Worm (Caenorhabditis elegans): Measurements from ENCODE around the gene tsp-9.

Gene tsp-9

DNA sequence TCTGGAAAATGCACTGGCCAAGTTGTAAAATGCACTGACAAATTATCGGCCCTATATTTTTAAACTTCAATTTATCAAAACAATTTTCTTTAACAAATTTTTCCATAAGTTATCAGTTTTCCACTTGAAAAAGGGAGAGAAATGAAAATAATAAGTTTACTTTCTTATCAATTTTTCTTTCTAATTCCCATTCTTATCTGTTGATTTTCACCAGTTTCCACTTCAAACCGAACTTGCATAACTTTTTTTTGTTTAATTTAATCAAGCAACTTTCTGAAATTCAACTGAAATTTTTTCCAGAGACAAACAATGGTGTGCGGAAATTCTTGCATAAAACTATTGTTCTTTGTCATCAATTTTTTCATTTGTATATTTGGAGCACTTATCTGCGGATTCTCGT lies at the start of gene tsp-9:
Gene tsp-9 (plus strand): TSS at position 301 of the 400 bp plus-strand sequence.
- TF ChIP-seq ceh-83 (GFP tag; optimal IDR thresholded peaks at IDR 0.05), result no peak
- no peak for TF ChIP-seq ham-2 (GFP tag; optimal IDR thresholded peaks at IDR 0.05)
- no peak for TF ChIP-seq lin-32 (GFP tag; optimal IDR thresholded peaks at IDR 0.05)
- TF ChIP-seq ceh-39 (tag; optimal IDR thresholded peaks at IDR 0.05), result no peak
- TF ChIP-seq nhr-28 (tag; optimal IDR thresholded peaks at IDR 0.05), result no peak
- TF ChIP-seq pha-4 (tag; optimal IDR thresholded peaks at IDR 0.05), result no peak
- TF ChIP-seq nhr-237 (tag; optimal IDR thresholded peaks at IDR 0.05), result no peak
- TF ChIP-seq nhr-2 (tag; optimal IDR thresholded peaks at IDR 0.05), result no peak
- TF ChIP-seq mab-5 (tag; optimal IDR thresholded peaks at IDR 0.05), result no peak
- no peak for TF ChIP-seq mep-1 (tag; optimal IDR thresholded peaks at IDR 0.05)
- no peak for TF ChIP-seq drap-1 (GFP tag; optimal IDR thresholded peaks at IDR 0.05)

DNA sequence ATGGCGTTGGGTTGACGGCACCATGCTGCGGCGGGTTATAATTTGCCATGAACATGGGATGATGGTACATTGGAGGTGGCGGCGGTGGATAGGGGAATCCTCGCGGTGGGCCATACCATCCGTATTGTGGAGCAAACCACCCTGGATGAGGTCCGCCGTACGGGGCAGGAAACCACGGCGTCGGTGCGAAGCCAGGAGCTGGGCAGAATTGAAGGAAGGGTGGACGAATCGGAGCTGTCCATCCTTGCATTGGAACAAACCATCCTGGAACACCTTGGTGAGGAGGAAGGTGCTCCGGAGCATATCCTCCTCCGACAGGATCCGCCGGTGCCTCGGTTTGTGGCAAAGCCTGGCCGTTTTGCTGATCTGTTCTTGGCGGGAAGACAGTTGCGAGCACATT lies 43.2 kb upstream of the tsp-9 start:
- TF ChIP-seq zip-8 (tag; optimal IDR thresholded peaks at IDR 0.05), result no peak
- TF ChIP-seq drap-1 (GFP tag; optimal IDR thresholded peaks at IDR 0.05), result no peak
- TF ChIP-seq ceh-83 (GFP tag; optimal IDR thresholded peaks at IDR 0.05), result no peak
- TF ChIP-seq nhr-2 (tag; optimal IDR thresholded peaks at IDR 0.05), result no peak
- TF ChIP-seq snpc-4 (tag; optimal IDR thresholded peaks at IDR 0.05), result no peak
- no peak for TF ChIP-seq mep-1 (tag; optimal IDR thresholded peaks at IDR 0.05)
- TF ChIP-seq lin-32 (GFP tag; optimal IDR thresholded peaks at IDR 0.05), result no peak

ce11 chrX:1206029-1206428 lies 39.8 kb upstream of the tsp-9 start, which contains the start of gene T13G4.7:
T13G4.7 (minus strand) TSS chrX:1206129.
- TF ChIP-seq ceh-83 (GFP tag; optimal IDR thresholded peaks at IDR 0.05), result no peak
- no peak for TF ChIP-seq elt-3 (tag; optimal IDR thresholded peaks at IDR 0.05)
- no peak for TF ChIP-seq mab-5 (tag; optimal IDR thresholded peaks at IDR 0.05)
- no peak for TF ChIP-seq ztf-11 (tag; optimal IDR thresholded peaks at IDR 0.05)
- TF ChIP-seq nhr-76 (tag; optimal IDR thresholded peaks at IDR 0.05), result no peak
- TF ChIP-seq unc-120 (tag; optimal IDR thresholded peaks at IDR 0.05; ENCODE audit: poor library complexity, severe bottlenecking), result no peak
- no peak for TF ChIP-seq unc-62 (GFP tag; optimal IDR thresholded peaks at IDR 0.05)
- TF ChIP-seq tbx-8 (GFP tag; optimal IDR thresholded peaks at IDR 0.05), result no peak
- TF ChIP-seq elt-1 (tag; optimal IDR thresholded peaks at IDR 0.05; ENCODE audit: borderline replicate concordance, insufficient read depth), result no peak
- no peak for TF ChIP-seq nhr-237 (tag; optimal IDR thresholded peaks at IDR 0.05)
- no peak for TF ChIP-seq pha-4 (tag; optimal IDR thresholded peaks at IDR 0.05)
- TF ChIP-seq zip-8 (tag; optimal IDR thresholded peaks at IDR 0.05), result no peak
- no peak for TF ChIP-seq sem-2 (GFP tag; optimal IDR thresholded peaks at IDR 0.05)
- TF ChIP-seq lin-13 (tag; optimal IDR thresholded peaks at IDR 0.05), result no peak
- TF ChIP-seq blmp-1 (tag; optimal IDR thresholded peaks at IDR 0.05), result no peak
- TF ChIP-seq unc-39 (tag; optimal IDR thresholded peaks at IDR 0.05), result no peak
- TF ChIP-seq hlh-1 (tag; optimal IDR thresholded peaks at IDR 0.05), result no peak

DNA sequence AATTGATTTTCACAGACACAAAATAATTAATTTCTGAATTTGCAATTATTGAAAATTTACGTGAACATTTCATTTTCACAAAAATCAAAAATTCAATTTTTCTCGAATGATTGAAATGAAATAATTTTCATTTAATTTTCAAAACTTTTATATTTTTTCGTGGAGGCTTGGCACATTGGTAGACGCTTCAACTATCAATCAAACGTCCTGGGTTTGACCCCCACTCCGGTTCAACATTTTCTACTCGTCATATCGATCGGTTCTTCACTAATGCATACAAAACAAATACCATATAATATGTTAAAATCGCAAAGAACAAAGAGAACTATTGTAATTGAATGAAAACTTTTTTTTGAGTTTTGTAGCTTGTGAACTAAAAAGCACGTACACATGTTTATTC lies 37.9 kb upstream of the tsp-9 start:
- TF ChIP-seq ham-2 (GFP tag; optimal IDR thresholded peaks at IDR 0.05), result no peak
- TF ChIP-seq mep-1 (tag; optimal IDR thresholded peaks at IDR 0.05), result no peak
- TF ChIP-seq elt-3 (tag; optimal IDR thresholded peaks at IDR 0.05), result no peak
- no peak for TF ChIP-seq nhr-28 (tag; optimal IDR thresholded peaks at IDR 0.05)
- TF ChIP-seq mab-5 (tag; optimal IDR thresholded peaks at IDR 0.05), result no peak
- no peak for TF ChIP-seq elt-1 (tag; optimal IDR thresholded peaks at IDR 0.05; ENCODE audit: borderline replicate concordance, insufficient read depth)
- no peak for TF ChIP-seq unc-120 (tag; optimal IDR thresholded peaks at IDR 0.05; ENCODE audit: poor library complexity, severe bottlenecking)
- no peak for TF ChIP-seq M03D4.4 (tag; optimal IDR thresholded peaks at IDR 0.05)
- TF ChIP-seq mls-2 (tag; optimal IDR thresholded peaks at IDR 0.05), result no peak
- TF ChIP-seq nhr-12 (tag; optimal IDR thresholded peaks at IDR 0.05), result no peak
- TF ChIP-seq snpc-4 (tag; optimal IDR thresholded peaks at IDR 0.05), result no peak
- no peak for TF ChIP-seq flh-1 (GFP tag; optimal IDR thresholded peaks at IDR 0.05)
- no peak for TF ChIP-seq ceh-43 (GFP tag; optimal IDR thresholded peaks at IDR 0.05)
- TF ChIP-seq tbx-8 (GFP tag; optimal IDR thresholded peaks at IDR 0.05), result no peak
- no peak for TF ChIP-seq nhr-237 (tag; optimal IDR thresholded peaks at IDR 0.05)

DNA sequence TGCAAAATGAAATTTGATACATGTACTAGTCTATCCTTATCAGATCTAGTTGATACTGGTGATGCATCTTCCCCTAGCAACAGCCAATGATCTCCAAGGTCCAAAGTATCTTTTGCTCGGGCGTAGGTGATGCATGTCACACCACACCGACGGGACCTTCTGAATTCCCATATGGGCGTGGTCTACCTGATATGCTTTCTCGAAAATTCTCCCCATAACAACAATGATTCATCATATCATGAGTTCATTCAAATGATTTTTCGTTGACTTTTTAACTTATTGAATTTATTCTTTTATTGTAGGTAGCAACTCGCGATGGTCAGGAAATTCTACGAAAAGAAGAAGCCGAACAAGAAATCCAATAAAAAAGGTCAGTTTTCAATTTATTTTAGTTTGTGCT lies 36.7 kb upstream of the tsp-9 start, which contains the start of gene C46H3.1:
Gene C46H3.1 (plus strand): TSS at position 301 of the 400 bp plus-strand sequence.
- no peak for TF ChIP-seq cnd-1 (tag; optimal IDR thresholded peaks at IDR 0.05)
- TF ChIP-seq lin-13 (tag; optimal IDR thresholded peaks at IDR 0.05), result no peak
- TF ChIP-seq ceh-83 (GFP tag; optimal IDR thresholded peaks at IDR 0.05), result no peak
- TF ChIP-seq bed-3 (GFP tag; optimal IDR thresholded peaks at IDR 0.05), result no peak
- TF ChIP-seq snpc-4 (tag; optimal IDR thresholded peaks at IDR 0.05), result no peak
- TF ChIP-seq lsy-2 (tag; optimal IDR thresholded peaks at IDR 0.05), result no peak
- TF ChIP-seq sptf-1 (tag; optimal IDR thresholded peaks at IDR 0.05), result no peak
- TF ChIP-seq nhr-76 (tag; optimal IDR thresholded peaks at IDR 0.05), result no peak
- TF ChIP-seq unc-120 (tag; optimal IDR thresholded peaks at IDR 0.05; ENCODE audit: poor library complexity, severe bottlenecking), result no peak
- TF ChIP-seq ceh-39 (tag; optimal IDR thresholded peaks at IDR 0.05), result no peak
- no peak for TF ChIP-seq ham-2 (GFP tag; optimal IDR thresholded peaks at IDR 0.05)
- no peak for TF ChIP-seq nhr-2 (tag; optimal IDR thresholded peaks at IDR 0.05)
- no peak for TF ChIP-seq ceh-43 (GFP tag; optimal IDR thresholded peaks at IDR 0.05)
- TF ChIP-seq mab-5 (tag; optimal IDR thresholded peaks at IDR 0.05), result no peak
